Fruit fly (Drosophila melanogaster) whole organism, embryonic: ENCODE data around the gene CG14082.
A peak's percentile ranks its signal among the peaks of the same experiment; 100 is the strongest.

Experiments used
- Aef1 ChIP-seq: fragments of 200-800 bp; sonication (Bioruptor generic); IDR thresholded peaks from 3 replicates; pipeline ENCODE4 v1.3.6; 2022; ENCODE audit warnings: missing biosample characterization, missing genetic modification characterization
- Bteb2 ChIP-seq: fragments of 200-800 bp; sonication (Bioruptor generic); optimal IDR thresholded peaks from 2 replicates; lab custom pipeline; 2016; ENCODE audit warnings: missing biosample characterization, missing genetic modification characterization
- CG11456 ChIP-seq: fragments of 200-800 bp; sonication (Bioruptor generic); IDR thresholded peaks from 3 replicates; pipeline ENCODE4 v1.3.6; 2022; ENCODE audit warnings: missing biosample characterization, missing genetic modification characterization
- CG12104 ChIP-seq: fragments of 200-800 bp; sonication (Bioruptor generic); optimal IDR thresholded peaks from 3 replicates; lab custom pipeline; 2016; ENCODE audit warnings: missing biosample characterization, missing genetic modification characterization
- CG12155 ChIP-seq: fragments of 200-800 bp; sonication (Bioruptor generic); optimal IDR thresholded peaks from 3 replicates; lab custom pipeline; 2016; ENCODE audit warnings: missing biosample characterization, missing genetic modification characterization
- CG12391 ChIP-seq: fragments of 200-800 bp; sonication (Bioruptor generic); optimal IDR thresholded peaks from 3 replicates; lab custom pipeline; 2018; ENCODE audit warnings: missing biosample characterization, mild to moderate bottlenecking, missing genetic modification characterization, moderate library complexity
- CG14050 ChIP-seq: fragments of 200-800 bp; sonication (Bioruptor generic); IDR thresholded peaks from 3 replicates; pipeline ENCODE4 v1.3.6; 2022; ENCODE audit warnings: missing biosample characterization, missing genetic modification characterization
- CG14667 ChIP-seq: fragments of 200-800 bp; sonication (Bioruptor generic); IDR thresholded peaks from 2 replicates; pipeline ENCODE4 v1.3.6; 2022; ENCODE audit warnings: missing biosample characterization, missing genetic modification characterization
- CG15479 ChIP-seq: fragments of 200-800 bp; sonication (Bioruptor generic); optimal IDR thresholded peaks from 3 replicates; lab custom pipeline; 2019; ENCODE audit warnings: missing biosample characterization, mild to moderate bottlenecking, missing genetic modification characterization, moderate library complexity
- CG15514 ChIP-seq: fragments of 200-800 bp; sonication (Bioruptor generic); optimal IDR thresholded peaks from 3 replicates; lab custom pipeline; 2017; ENCODE audit warnings: missing biosample characterization, missing genetic modification characterization, mild to moderate bottlenecking, moderate library complexity, missing genetic modification reagents
- CG16815 ChIP-seq: fragments of 200-800 bp; sonication (Bioruptor generic); optimal IDR thresholded peaks from 3 replicates; lab custom pipeline; 2017; ENCODE audit warnings: missing biosample characterization, mild to moderate bottlenecking, missing genetic modification characterization
- CG18599 ChIP-seq: fragments of 200-800 bp; sonication (Bioruptor generic); optimal IDR thresholded peaks from 3 replicates; lab custom pipeline; 2017; ENCODE audit warnings: missing biosample characterization, missing genetic modification characterization, mild to moderate bottlenecking, moderate library complexity, missing genetic modification reagents
- CG2712 ChIP-seq: fragments of 200-800 bp; optimal IDR thresholded peaks from 3 replicates; lab custom pipeline; 2019; ENCODE audit warnings: missing biosample characterization, mild to moderate bottlenecking, missing genetic modification characterization, moderate library complexity
- CG30403 ChIP-seq: fragments of 200-800 bp; sonication (Bioruptor generic); optimal IDR thresholded peaks from 3 replicates; lab custom pipeline; 2016; ENCODE audit warnings: missing biosample characterization, missing genetic modification characterization
- CG30431 ChIP-seq: fragments of 200-800 bp; sonication (Bioruptor generic); optimal IDR thresholded peaks from 2 replicates; lab custom pipeline; 2017; ENCODE audit warnings: missing biosample characterization, missing genetic modification characterization
- CG3838 ChIP-seq: fragments of 200-800 bp; sonication (Bioruptor generic); optimal IDR thresholded peaks from 3 replicates; lab custom pipeline; 2016; ENCODE audit warnings: missing biosample characterization, missing genetic modification characterization
- CG42726 ChIP-seq: fragments of 200-800 bp; sonication (Bioruptor generic); IDR thresholded peaks from 2 replicates; pipeline ENCODE4 v1.3.6; 2022; ENCODE audit warnings: missing biosample characterization, missing genetic modification characterization; ENCODE audit not compliant: partially characterized antibody
- CG7786 ChIP-seq: fragments of 200-800 bp; sonication (Bioruptor generic); optimal IDR thresholded peaks from 2 replicates; lab custom pipeline; 2016; ENCODE audit warnings: missing biosample characterization, missing genetic modification characterization
- CG8359 ChIP-seq: fragments of 200-800 bp; sonication (Bioruptor generic); optimal IDR thresholded peaks from 2 replicates; lab custom pipeline; 2017; ENCODE audit warnings: missing biosample characterization, mild to moderate bottlenecking, missing genetic modification characterization, borderline replicate concordance
- CG9215 ChIP-seq: fragments of 200-800 bp; sonication (Bioruptor generic); IDR thresholded peaks from 2 replicates; pipeline ENCODE4 v1.3.6; 2022; ENCODE audit warnings: missing biosample characterization, missing genetic modification characterization
- D ChIP-seq, 2 experiments: fragments of 200-800 bp in 1 of 2; fragments of >200 bp in 1 of 2; sonication (Bioruptor generic) in 1 of 2; optimal IDR thresholded peaks; 2 replicates in 1 of 2; 3 replicates in 1 of 2; lab custom pipeline; 2017; ENCODE audit warnings: mild to moderate bottlenecking in 1 of 2, missing biosample characterization in 1 of 2, missing genetic modification characterization in 1 of 2, missing genetic modification reagents in 1 of 2
- D19A ChIP-seq: fragments of 200-800 bp; optimal IDR thresholded peaks from 3 replicates; lab custom pipeline; 2019; ENCODE audit warnings: missing biosample characterization, mild to moderate bottlenecking, missing genetic modification characterization, moderate library complexity
- Dref ChIP-seq: fragments of 200-800 bp; sonication (Bioruptor generic); IDR thresholded peaks from 2 replicates; pipeline ENCODE4 v1.3.6; 2022; ENCODE audit warnings: missing biosample characterization, missing genetic modification characterization
- E2f2 ChIP-seq: fragments of 200-800 bp; sonication (Bioruptor generic); IDR thresholded peaks from 2 replicates; pipeline ENCODE4 v1.3.6; 2022; ENCODE audit warnings: missing biosample characterization, missing genetic modification characterization
- HmgZ ChIP-seq: fragments of 200-800 bp; sonication (Bioruptor generic); optimal IDR thresholded peaks from 2 replicates; lab custom pipeline; 2018; ENCODE audit warnings: missing biosample characterization, mild to moderate bottlenecking, missing genetic modification characterization
- Hr39 ChIP-seq: fragments of >200 bp; optimal IDR thresholded peaks from 2 replicates; lab custom pipeline; 2017
- Lim3 ChIP-seq: fragments of 200-800 bp; sonication (Bioruptor generic); IDR thresholded peaks from 2 replicates; pipeline ENCODE4 v1.3.6; 2022; ENCODE audit warnings: missing biosample characterization, missing genetic modification characterization
- NfI ChIP-seq: fragments of 200-800 bp; sonication (Bioruptor generic); optimal IDR thresholded peaks from 3 replicates; lab custom pipeline; 2018; ENCODE audit warnings: missing biosample characterization, mild to moderate bottlenecking, missing genetic modification characterization, moderate library complexity
- Poxn ChIP-seq: fragments of 200-800 bp; sonication (Bioruptor generic); IDR thresholded peaks from 2 replicates; pipeline ENCODE4 v1.3.6; 2022; ENCODE audit warnings: missing biosample characterization, missing genetic modification characterization
- Rx ChIP-seq: fragments of 200-800 bp; sonication (Bioruptor generic); IDR thresholded peaks from 2 replicates; pipeline ENCODE4 v1.3.6; 2022; ENCODE audit warnings: missing biosample characterization, missing genetic modification characterization
- Sox100B ChIP-seq: fragments of 200-800 bp; sonication (Bioruptor generic); optimal IDR thresholded peaks from 3 replicates; lab custom pipeline; 2018; ENCODE audit warnings: missing biosample characterization, mild to moderate bottlenecking, missing genetic modification characterization
- Sox102F ChIP-seq: fragments of 200-800 bp; sonication (Bioruptor generic); optimal IDR thresholded peaks from 2 replicates; lab custom pipeline; 2018; ENCODE audit warnings: missing biosample characterization, mild to moderate bottlenecking, missing genetic modification characterization, moderate library complexity
- aop ChIP-seq: fragments of 200-800 bp; sonication (Bioruptor generic); IDR thresholded peaks from 2 replicates; pipeline ENCODE4 v1.3.6; 2022; ENCODE audit warnings: missing biosample characterization, missing genetic modification characterization
- ash1 ChIP-seq: fragments of 200-800 bp; sonication (Bioruptor generic); optimal IDR thresholded peaks from 2 replicates; lab custom pipeline; 2018; ENCODE audit warnings: missing biosample characterization, mild to moderate bottlenecking, missing genetic modification characterization
- dm ChIP-seq: fragments of 200-800 bp; sonication (Bioruptor generic); optimal IDR thresholded peaks from 3 replicates; lab custom pipeline; 2016; ENCODE audit warnings: missing biosample characterization, missing genetic modification characterization
- dmrt99B ChIP-seq: fragments of 200-800 bp; sonication (Bioruptor generic); optimal IDR thresholded peaks from 2 replicates; lab custom pipeline; 2018; ENCODE audit warnings: missing biosample characterization, mild to moderate bottlenecking, missing genetic modification characterization, moderate library complexity
- fd102C ChIP-seq: fragments of 200-800 bp; sonication (Bioruptor generic); optimal IDR thresholded peaks from 2 replicates; lab custom pipeline; 2018; ENCODE audit warnings: missing biosample characterization, mild to moderate bottlenecking, missing genetic modification characterization, moderate library complexity
- jigr1 ChIP-seq: fragments of 200-800 bp; sonication (Bioruptor generic); IDR thresholded peaks from 3 replicates; pipeline ENCODE4 v1.3.6; 2022; ENCODE audit warnings: missing biosample characterization, missing genetic modification characterization
- lilli ChIP-seq: fragments of 200-800 bp; sonication (Bioruptor generic); optimal IDR thresholded peaks from 3 replicates; lab custom pipeline; 2016; ENCODE audit warnings: missing biosample characterization, missing genetic modification characterization
- otp ChIP-seq: fragments of 200-800 bp; sonication (Bioruptor generic); IDR thresholded peaks from 3 replicates; pipeline ENCODE4, ENCODE4 v1.3.6; 2022; ENCODE audit warnings: missing biosample characterization, missing genetic modification characterization
- pan ChIP-seq, 4 experiments: fragments of >200 bp in 3 of 4; fragments of 200-800 bp in 1 of 4; sonication (Bioruptor generic) in 1 of 4; optimal IDR thresholded peaks in 3 of 4; IDR thresholded peaks in 1 of 4; 2 replicates each; pipeline versions ENCODE4 v1.3.6 to Lab custom; 2017 to 2022; ENCODE audit warnings: missing biosample characterization in 2 of 4, missing genetic modification characterization in 2 of 4, mixed read lengths in 1 of 4
- prd ChIP-seq, 3 experiments: fragments of >200 bp in 2 of 3; fragments of 200-800 bp in 1 of 3; sonication (Bioruptor generic) in 1 of 3; optimal IDR thresholded peaks in 2 of 3; IDR thresholded peaks in 1 of 3; 2 replicates in 2 of 3; 3 replicates in 1 of 3; pipeline versions ENCODE4 v1.3.6 to Lab custom; 2017 to 2022; ENCODE audit warnings: missing biosample characterization in 1 of 3, missing genetic modification characterization in 1 of 3
- run ChIP-seq: fragments of 200-800 bp; sonication (Bioruptor generic); optimal IDR thresholded peaks from 3 replicates; lab custom pipeline; 2018; ENCODE audit warnings: missing biosample characterization, mild to moderate bottlenecking, missing genetic modification characterization
- sens-2 ChIP-seq: fragments of 200-800 bp; sonication (Bioruptor generic); IDR thresholded peaks from 2 replicates; pipeline ENCODE4 v1.3.6; 2022; ENCODE audit warnings: missing biosample characterization, missing genetic modification characterization
- seq ChIP-seq: fragments of 200-800 bp; sonication (Bioruptor generic); IDR thresholded peaks from 2 replicates; pipeline ENCODE4 v1.3.6; 2022; ENCODE audit warnings: missing biosample characterization, missing genetic modification characterization
- slbo ChIP-seq: fragments of 200-800 bp; sonication (Bioruptor generic); IDR thresholded peaks from 2 replicates; pipeline ENCODE4 v1.3.6; 2022; ENCODE audit warnings: missing biosample characterization, missing genetic modification characterization
- sna ChIP-seq: fragments of 200-800 bp; sonication (Bioruptor generic); IDR thresholded peaks from 2 replicates; pipeline ENCODE4 v1.3.6; 2022; ENCODE audit warnings: missing biosample characterization, missing genetic modification characterization; ENCODE audit not compliant: partially characterized antibody
- stwl ChIP-seq: fragments of 200-800 bp; sonication (Bioruptor generic); optimal IDR thresholded peaks from 3 replicates; lab custom pipeline; 2018; ENCODE audit warnings: missing biosample characterization, mild to moderate bottlenecking, missing genetic modification characterization, moderate library complexity
- zfh2 ChIP-seq: fragments of 200-800 bp; sonication (Bioruptor generic); optimal IDR thresholded peaks from 2 replicates; lab custom pipeline; 2016; ENCODE audit warnings: missing biosample characterization, missing genetic modification characterization

CG14082 gene

DNA sequence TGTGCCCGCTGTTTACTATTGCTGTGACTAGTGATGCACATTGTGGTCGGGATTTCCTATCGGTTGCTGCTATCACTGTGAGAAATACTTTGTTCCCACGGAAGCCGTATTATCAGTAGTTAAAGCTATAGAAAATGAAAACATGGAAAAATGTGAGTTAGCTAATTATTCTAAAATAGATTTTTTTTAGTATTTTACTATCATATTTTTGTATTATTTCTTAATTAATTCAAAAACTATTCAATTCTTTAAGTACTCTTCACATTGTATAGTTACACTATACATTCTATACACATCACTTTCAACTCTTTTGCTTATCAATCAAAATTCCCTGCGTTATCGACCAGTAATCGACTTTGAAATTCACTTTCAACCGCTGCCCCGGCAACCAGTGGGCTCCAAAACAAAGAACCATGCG, 41.1 kb downstream of the CG14082 start, which contains the start of the genes Naxd and CG14079 (continued):
- TF ChIP-seq CG11456 (peak; percentile 73; the same call in 2 of the 3 replicates), CG2712 (tag; lab: Kevin White, UChicago) (peak; percentile 73), CG14667 (GFP tag; lab: Robert Waterston, UW) (peak; percentile 62), CG15514 (peak; percentile 37), fd102C (GFP tag; lab: Kevin White, UChicago) (no peak), prd (optimal IDR thresholded peaks at IDR 0.05; lab: Kevin White, UChicago) (no peak), prd (GFP tag; IDR thresholded peaks at IDR 0.05; lab: Robert Waterston, UW) (peak; percentile 79), lilli (GFP tag; lab: Kevin White, UChicago) (peak; percentile 51), zfh2 (GFP tag; lab: Kevin White, UChicago) (peak; percentile 42), CG16815 (GFP tag; lab: Kevin White, UChicago) (peak; percentile 58), CG9215 (GFP tag; lab: Robert Waterston, UW) (no peak), D19A (tag; lab: Kevin White, UChicago) (peak; percentile 55), sens-2 (peak; percentile 22; the same call in 1 of the 2 replicates), slbo (GFP tag; lab: Robert Waterston, UW) (peak; percentile 87), otp (GFP tag; lab: Robert Waterston, UW) (no peak), Hr39 (no peak), CG14050 (no peak; the same call in 2 of the 3 replicates), jigr1 (GFP tag; lab: Robert Waterston, UW) (0 out of 3 replicates have a peak, but pooled peaks have one; percentile 26), NfI (peak; percentile 68), pan (optimal IDR thresholded peaks at IDR 0.05; lab: Kevin White, UChicago) (no peak), pan (GFP tag; optimal IDR thresholded peaks at IDR 0.05 in 1 of 2, IDR thresholded peaks at IDR 0.05 in 1 of 2) (peak in 1 of 2 experiments; percentile 76), CG42726 (no peak), Sox102F (GFP tag; lab: Kevin White, UChicago) (peak; percentile 73), run (tag; lab: Kevin White, UChicago) (no peak), dm (GFP tag; lab: Kevin White, UChicago) (no peak), CG18599 (no peak), CG12155 (peak; percentile 48), CG12391 (tag; lab: Kevin White, UChicago) (peak; percentile 81), Dref (GFP tag; lab: Robert Waterston, UW) (peak; percentile 53), ash1 (GFP tag; lab: Kevin White, UChicago) (no peak), Lim3 (GFP tag; lab: Robert Waterston, UW) (no peak), CG12104 (GFP tag; lab: Kevin White, UChicago) (no peak), CG15479 (no peak), E2f2 (peak; percentile 66), dmrt99B (tag; lab: Kevin White, UChicago) (peak; percentile 70), D (optimal IDR thresholded peaks at IDR 0.05; lab: Kevin White, UChicago) (no peak), D (GFP tag; optimal IDR thresholded peaks at IDR 0.05; lab: Kevin White, UChicago) (no peak), Aef1 (GFP tag; lab: Robert Waterston, UW) (peak; percentile 59), CG8359 (GFP tag; lab: Kevin White, UChicago) (no peak), CG3838 (GFP tag; lab: Kevin White, UChicago) (no peak), Rx (0 out of 2 replicates have a peak, but pooled peaks have one; percentile 15), aop (GFP tag; lab: Robert Waterston, UW) (no peak), Poxn (no peak), seq (GFP tag; lab: Robert Waterston, UW) (0 out of 2 replicates have a peak, but pooled peaks have one; percentile 12), Bteb2 (peak; percentile 7), stwl (tag; lab: Kevin White, UChicago) (peak; percentile 7), CG30431 (GFP tag; lab: Kevin White, UChicago) (peak; percentile 64), Sox100B (GFP tag; lab: Kevin White, UChicago) (peak; percentile 38), CG30403 (GFP tag; lab: Kevin White, UChicago) (peak; percentile 73), CG7786 (GFP tag; lab: Kevin White, UChicago) (peak; percentile 23), sna (GFP tag; lab: Robert Waterston, UW) (no peak), HmgZ (tag; lab: Kevin White, UChicago) (peak; percentile 55)
